Fruit fly (Drosophila melanogaster) whole organism, prepupa: ENCODE results near the gene CG10041.

Experiments
- CG16779 ChIP-seq: fragments of 200-800 bp; sonication (Bioruptor generic); optimal IDR thresholded peaks from 3 replicates; lab custom pipeline; 2017; ENCODE audit warnings: missing biosample characterization, mild to moderate bottlenecking, missing genetic modification characterization
- CG3919 ChIP-seq: fragments of 200-800 bp; sonication (Bioruptor generic); optimal IDR thresholded peaks from 3 replicates; lab custom pipeline; 2016; ENCODE audit warnings: missing biosample characterization, missing genetic modification characterization
- CG7368 ChIP-seq: fragments of 200-800 bp; sonication (Bioruptor generic); optimal IDR thresholded peaks from 3 replicates; lab custom pipeline; 2016; ENCODE audit warnings: missing biosample characterization, missing genetic modification characterization
- CG8632 ChIP-seq: fragments of 200-800 bp; sonication (Bioruptor generic); optimal IDR thresholded peaks from 3 replicates; lab custom pipeline; 2016; ENCODE audit warnings: missing biosample characterization, missing genetic modification characterization
- Ets96B ChIP-seq: fragments of 200-800 bp; optimal IDR thresholded peaks from 2 replicates; lab custom pipeline; 2019; ENCODE audit warnings: missing biosample characterization, mild to moderate bottlenecking, missing genetic modification characterization, moderate library complexity
- Hr38 ChIP-seq: sonication (Bioruptor generic); optimal IDR thresholded peaks from 2 replicates; lab custom pipeline; 2016; ENCODE audit warnings: missing biosample characterization, missing genetic modification characterization
- eg ChIP-seq: fragments of 200-800 bp; sonication (Bioruptor generic); IDR thresholded peaks from 3 replicates; pipeline ENCODE4 v1.3.6; 2022; ENCODE audit warnings: missing biosample characterization, missing genetic modification characterization
- fd85E ChIP-seq: fragments of 200-800 bp; sonication (Bioruptor generic); optimal IDR thresholded peaks from 3 replicates; lab custom pipeline; 2016; ENCODE audit warnings: missing biosample characterization, missing genetic modification characterization
- svp ChIP-seq: fragments of 200-800 bp; sonication (Bioruptor generic); peaks from one replicate; lab custom pipeline; 2016; ENCODE audit warnings: missing biosample characterization, missing genetic modification characterization

Gene CG10041

DNA sequence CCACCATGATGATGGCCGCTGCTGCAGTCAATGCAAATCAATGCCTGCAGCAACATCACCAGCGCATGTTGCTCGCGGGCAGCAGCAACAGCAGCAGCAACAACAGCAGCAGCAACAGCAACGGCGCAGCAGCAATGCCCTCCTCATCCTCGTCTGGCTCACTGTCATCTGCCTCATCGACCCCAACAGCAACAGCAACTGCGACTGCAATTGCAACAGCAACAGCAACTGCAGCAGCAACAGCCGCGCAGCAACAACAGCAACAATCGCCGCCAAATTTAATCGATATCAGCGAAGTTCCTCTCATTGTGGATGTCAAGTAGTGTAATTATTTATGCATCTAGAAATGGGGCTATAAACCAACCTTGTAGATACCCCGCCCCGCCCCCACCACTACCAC, 50.4 kb downstream of the CG10041 start:
- TF ChIP-seq fd85E (GFP tag; lab: Kevin White, UChicago) = no peak
- no peak for TF ChIP-seq CG8632 (GFP tag; lab: Kevin White, UChicago)
- TF ChIP-seq eg (GFP tag; lab: Robert Waterston, UW) = 0 out of 3 replicates have a peak, but pooled peaks have one; percentile 4
- TF ChIP-seq Ets96B (tag; lab: Kevin White, UChicago) = no peak
- TF ChIP-seq svp (GFP tag; lab: Kevin White, UChicago) = peak; percentile 66
- no peak for TF ChIP-seq CG16779
- TF ChIP-seq CG7368 (GFP tag; lab: Kevin White, UChicago) = no peak
- peak; percentile 7 for TF ChIP-seq CG3919 (GFP tag; lab: Kevin White, UChicago)
- no peak for TF ChIP-seq Hr38 (GFP tag; lab: Kevin White, UChicago)
- TF ChIP-seq, all 60 proteins: peak for 3
